Fruit fly (Drosophila melanogaster): ENCODE measurements around the gene CG11593.

Gene CG11593

DNA sequence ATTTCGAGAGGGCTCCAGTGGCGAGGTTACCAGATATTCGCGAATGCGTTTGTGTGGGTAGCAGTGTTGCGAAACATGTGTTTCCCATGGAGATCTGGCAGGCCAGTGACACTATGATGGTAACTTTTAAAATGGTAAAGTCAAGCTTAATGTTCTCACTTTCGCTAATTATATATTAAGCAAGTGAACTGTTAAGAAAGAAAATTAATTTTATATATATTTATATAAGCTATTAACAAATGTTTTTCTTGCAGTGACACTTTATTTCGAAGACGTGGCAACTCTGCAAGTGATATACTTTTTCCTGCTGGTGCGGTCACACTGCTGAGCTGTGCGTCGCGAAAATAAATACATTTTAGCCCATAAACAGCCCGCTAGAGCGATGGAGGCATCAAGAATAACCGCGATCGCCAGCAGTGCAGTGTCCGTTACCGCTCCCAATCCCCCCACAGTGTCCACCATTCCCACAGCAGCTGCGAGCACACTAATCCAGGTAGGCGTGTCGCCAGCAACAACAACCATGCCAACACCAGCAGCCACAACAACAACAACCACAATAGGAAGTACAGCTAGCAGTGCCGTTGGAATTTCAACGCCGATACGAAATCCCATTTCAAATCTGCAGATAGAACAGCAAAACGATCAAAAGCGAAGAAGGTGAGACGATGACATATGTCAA is at the start of gene CG11593, which contains the start of gene Rcd5:
CG11593 (minus strand) TSS at position 236 of the 679 bp plus-strand sequence.
Rcd5 (plus strand) TSS at position 283 of the 679 bp plus-strand sequence.
- TF ChIP-seq CG13204 (GFP tag; optimal IDR thresholded peaks at IDR 0.05): no peak
- no peak for TF ChIP-seq CG14655 (GFP tag; optimal IDR thresholded peaks at IDR 0.05)
- TF ChIP-seq Snoo (tag; optimal IDR thresholded peaks at IDR 0.05): no peak
- TF ChIP-seq fd96Ca (GFP tag; IDR thresholded peaks at IDR 0.05): peak; percentile 77
- no peak for TF ChIP-seq Pif1B (GFP tag; optimal IDR thresholded peaks at IDR 0.05)
- TF ChIP-seq D1 (tag; optimal IDR thresholded peaks at IDR 0.05): no peak
- peak; percentile 70 for TF ChIP-seq rn (GFP tag; IDR thresholded peaks at IDR 0.05)
- no peak for TF ChIP-seq CG17806 (tag; optimal IDR thresholded peaks at IDR 0.05)
- TF ChIP-seq CG32121 (GFP tag; IDR thresholded peaks at IDR 0.05): peak; percentile 62
- no peak for TF ChIP-seq CG9948 (tag; optimal IDR thresholded peaks at IDR 0.05)
- peak; percentile 8 for TF ChIP-seq CG34367 (tag; optimal IDR thresholded peaks at IDR 0.05)
- peak; percentile 75 for TF ChIP-seq CG4496 (GFP tag; IDR thresholded peaks at IDR 0.05)

- no peak for TF ChIP-seq CG34367 (tag; optimal IDR thresholded peaks at IDR 0.05)
- no peak for TF ChIP-seq gl (tag; optimal IDR thresholded peaks at IDR 0.05)
- TF ChIP-seq D1 (tag; optimal IDR thresholded peaks at IDR 0.05): no peak
These were observed 48.5 kb upstream of the CG11593 start, which contains the start of gene Gad1 for dm6 chr3L:4088694-4089190. Gad1 (minus strand) TSS chr3L:4088744.

DNA sequence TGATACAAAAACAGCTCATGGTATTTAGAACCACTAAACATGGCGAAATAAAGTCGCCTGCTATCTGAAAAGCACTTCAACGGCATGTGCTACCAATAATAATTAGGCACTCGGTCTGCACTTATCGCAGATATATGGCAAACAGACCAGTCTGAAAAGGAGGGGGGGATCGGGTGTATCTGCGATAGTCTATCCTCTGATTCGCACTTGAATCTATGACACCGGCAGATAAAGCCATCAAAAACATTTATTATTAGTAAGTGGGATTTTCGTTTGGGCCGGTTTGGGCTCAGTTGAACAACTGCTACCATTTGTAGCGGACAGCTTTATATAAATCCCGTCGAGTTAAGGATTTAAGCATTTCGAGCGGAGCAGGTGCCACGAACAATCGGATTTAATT is 47.0 kb upstream of the CG11593 start, which contains the start of gene CG14989:
CG14989 (plus strand) TSS at position 301 of the 400 bp plus-strand sequence.
- TF ChIP-seq CG12605 (GFP tag; IDR thresholded peaks at IDR 0.05): no peak
- TF ChIP-seq CG17806 (tag; optimal IDR thresholded peaks at IDR 0.05): no peak
- no peak for TF ChIP-seq CG10348 (GFP tag; IDR thresholded peaks at IDR 0.05)
- no peak for TF ChIP-seq CG32121 (GFP tag; IDR thresholded peaks at IDR 0.05)
- no peak for TF ChIP-seq CG34367 (tag; optimal IDR thresholded peaks at IDR 0.05)
- no peak for TF ChIP-seq fd96Ca (GFP tag; IDR thresholded peaks at IDR 0.05)
- no peak for TF ChIP-seq Pif1B (GFP tag; optimal IDR thresholded peaks at IDR 0.05)
- TF ChIP-seq CG15710 (tag; optimal IDR thresholded peaks at IDR 0.05): no peak
- TF ChIP-seq D1 (tag; optimal IDR thresholded peaks at IDR 0.05): no peak
- no peak for TF ChIP-seq Ets98B (GFP tag; IDR thresholded peaks at IDR 0.05)
- TF ChIP-seq CG14655 (GFP tag; optimal IDR thresholded peaks at IDR 0.05): no peak
- TF ChIP-seq CG8159 (tag; optimal IDR thresholded peaks at IDR 0.05): no peak
- TF ChIP-seq CG13204 (GFP tag; optimal IDR thresholded peaks at IDR 0.05): no peak
- no peak for TF ChIP-seq CG9948 (tag; optimal IDR thresholded peaks at IDR 0.05)
- TF ChIP-seq Pif1A (GFP tag; optimal IDR thresholded peaks at IDR 0.05): no peak
- no peak for TF ChIP-seq rn (GFP tag; IDR thresholded peaks at IDR 0.05)
- no peak for TF ChIP-seq EcR (GFP tag; optimal IDR thresholded peaks at IDR 0.05)

- TF ChIP-seq rn (GFP tag; IDR thresholded peaks at IDR 0.05) (no peak), CG9948 (tag; optimal IDR thresholded peaks at IDR 0.05) (no peak), CG13204 (GFP tag; optimal IDR thresholded peaks at IDR 0.05) (no peak), Pif1B (GFP tag; optimal IDR thresholded peaks at IDR 0.05) (no peak), CG8301 (tag; optimal IDR thresholded peaks at IDR 0.05) (no peak), fd96Ca (GFP tag; IDR thresholded peaks at IDR 0.05) (no peak), Pif1A (GFP tag; optimal IDR thresholded peaks at IDR 0.05) (no peak), CG17806 (tag; optimal IDR thresholded peaks at IDR 0.05) (no peak), CG10348 (GFP tag; IDR thresholded peaks at IDR 0.05) (no peak), gl (tag; optimal IDR thresholded peaks at IDR 0.05) (no peak)
These were observed 45.6 kb upstream of the CG11593 start for dm6 chr3L:4085867-4086266.

DNA sequence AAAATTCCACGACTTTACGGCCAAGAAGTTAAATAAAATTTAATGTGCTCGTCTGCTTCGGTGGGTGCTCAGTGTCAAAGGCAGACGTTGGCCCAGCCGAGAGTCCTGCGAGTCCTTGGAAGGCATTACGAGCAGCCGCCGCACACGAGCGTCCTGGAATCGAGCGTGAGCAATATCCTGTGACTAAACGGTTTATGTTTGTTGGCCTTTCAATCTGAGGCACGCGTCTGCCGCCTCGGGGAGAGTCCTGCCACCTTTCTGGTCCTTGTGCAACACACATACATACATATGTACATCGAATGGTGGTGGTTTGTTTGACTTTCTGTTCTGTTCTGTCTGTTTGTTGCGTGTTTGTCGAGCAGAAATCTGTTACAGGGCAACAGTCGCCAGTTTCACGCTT is 43.2 kb upstream of the CG11593 start:
- no peak for TF ChIP-seq Pif1B (GFP tag; optimal IDR thresholded peaks at IDR 0.05)
- no peak for TF ChIP-seq CG14655 (GFP tag; optimal IDR thresholded peaks at IDR 0.05)
- TF ChIP-seq CG34367 (tag; optimal IDR thresholded peaks at IDR 0.05): no peak
- no peak for TF ChIP-seq CG8301 (tag; optimal IDR thresholded peaks at IDR 0.05)
- TF ChIP-seq CG15710 (tag; optimal IDR thresholded peaks at IDR 0.05): no peak
- no peak for TF ChIP-seq EcR (GFP tag; optimal IDR thresholded peaks at IDR 0.05)
- no peak for TF ChIP-seq Ets98B (GFP tag; IDR thresholded peaks at IDR 0.05)
- no peak for TF ChIP-seq D1 (tag; optimal IDR thresholded peaks at IDR 0.05)
- no peak for TF ChIP-seq gl (tag; optimal IDR thresholded peaks at IDR 0.05)
- no peak for TF ChIP-seq Pif1A (GFP tag; optimal IDR thresholded peaks at IDR 0.05)
- TF ChIP-seq CG8159 (tag; optimal IDR thresholded peaks at IDR 0.05): no peak
- no peak for TF ChIP-seq fd96Ca (GFP tag; IDR thresholded peaks at IDR 0.05)
- TF ChIP-seq CG10348 (GFP tag; IDR thresholded peaks at IDR 0.05): no peak
- TF ChIP-seq CG9948 (tag; optimal IDR thresholded peaks at IDR 0.05): no peak
- TF ChIP-seq Snoo (tag; optimal IDR thresholded peaks at IDR 0.05): no peak
- no peak for TF ChIP-seq rn (GFP tag; IDR thresholded peaks at IDR 0.05)
- no peak for TF ChIP-seq CG32121 (GFP tag; IDR thresholded peaks at IDR 0.05)
- no peak for TF ChIP-seq CG17806 (tag; optimal IDR thresholded peaks at IDR 0.05)

DNA sequence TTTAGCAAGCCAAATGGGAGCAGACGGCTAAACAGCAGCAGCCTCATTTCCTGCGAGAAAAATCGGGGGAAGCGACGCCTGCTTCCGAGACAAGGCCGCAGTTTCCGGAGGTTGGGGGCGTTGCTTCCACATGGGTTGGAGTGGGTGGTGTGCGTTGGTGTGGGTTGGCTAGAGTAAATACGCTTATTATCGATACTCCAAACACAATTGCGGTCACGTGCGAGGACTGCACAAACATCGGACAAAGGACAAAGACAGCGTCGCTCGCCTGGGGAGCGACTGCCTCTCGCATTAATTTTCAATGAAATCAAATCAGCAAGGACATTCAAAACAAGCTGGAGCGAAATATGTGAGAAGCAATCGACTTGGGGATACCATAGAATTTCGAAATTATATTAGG is 41.0 kb upstream of the CG11593 start:
- TF ChIP-seq Pif1B (GFP tag; optimal IDR thresholded peaks at IDR 0.05): no peak
- TF ChIP-seq gl (tag; optimal IDR thresholded peaks at IDR 0.05): no peak
- TF ChIP-seq fd96Ca (GFP tag; IDR thresholded peaks at IDR 0.05): no peak
- TF ChIP-seq CG32121 (GFP tag; IDR thresholded peaks at IDR 0.05): no peak
- no peak for TF ChIP-seq CG4496 (GFP tag; IDR thresholded peaks at IDR 0.05)
- no peak for TF ChIP-seq CG13204 (GFP tag; optimal IDR thresholded peaks at IDR 0.05)
- no peak for TF ChIP-seq CG14655 (GFP tag; optimal IDR thresholded peaks at IDR 0.05)
- no peak for TF ChIP-seq CG8301 (tag; optimal IDR thresholded peaks at IDR 0.05)
- no peak for TF ChIP-seq CG8159 (tag; optimal IDR thresholded peaks at IDR 0.05)
- TF ChIP-seq CG10348 (GFP tag; IDR thresholded peaks at IDR 0.05): no peak
- no peak for TF ChIP-seq CG9948 (tag; optimal IDR thresholded peaks at IDR 0.05)
